Worm (Caenorhabditis elegans) whole organism, L4/young adult: Measurements from ENCODE around the gene nhr-249.

Experiments used
- W03F9.2 ChIP-seq: fragments of 150-350 bp; optimal IDR thresholded peaks from 2 replicates; lab custom pipeline; 2014; ENCODE audit warnings: missing biosample characterization, missing genetic modification characterization
- dao-5 ChIP-seq: sonication (generic microtip); optimal IDR thresholded peaks from 2 replicates; lab custom pipeline; 2016; ENCODE audit warnings: missing genotype, missing genetic modification characterization, moderate library complexity, missing compliant biosample characterization
- him-1 ChIP-seq: sonication (generic microtip); optimal IDR thresholded peaks from 2 replicates; lab custom pipeline; 2016; ENCODE audit warnings: missing genotype, missing genetic modification reagents, missing genetic modification characterization, missing compliant biosample characterization

DNA sequence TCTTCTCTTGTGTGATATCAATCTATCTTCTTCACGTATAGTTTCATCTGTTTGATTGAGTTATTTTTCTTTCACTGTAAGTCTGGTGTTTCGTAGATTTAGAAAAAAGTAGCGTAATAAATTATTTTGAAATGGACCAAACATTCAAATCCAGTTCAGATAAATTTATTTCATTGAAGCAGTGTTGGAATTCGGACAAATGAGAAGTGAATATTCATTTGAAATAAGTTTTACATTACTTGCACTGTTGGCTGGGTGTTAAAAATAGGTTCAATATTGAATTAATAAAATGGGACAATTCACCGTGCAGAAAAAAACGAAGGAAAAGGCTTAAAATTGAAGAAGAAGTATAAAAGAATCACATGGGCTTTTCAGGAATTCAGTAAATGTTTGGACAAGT is 6.3 kb upstream of the nhr-249 start:
- TF ChIP-seq him-1, result no peak
- TF ChIP-seq dao-5 (tag; lab: Kevin White, UChicago), result no peak
- TF ChIP-seq W03F9.2 (tag; lab: Kevin White, UChicago), result no peak
